Worm (Caenorhabditis elegans) whole organism, L4 larva: ENCODE results near the gene F45D3.4.
A peak's percentile ranks its signal among the peaks of the same experiment; 100 is the strongest.

Experiments used
- D1046.2 ChIP-seq: fragments of 200-800 bp; sonication (Bioruptor generic); IDR thresholded peaks from 2 replicates; pipeline ENCODE4 v1.3.6; 2022; ENCODE audit warnings: missing genetic modification characterization, missing compliant biosample characterization
- F10B5.3 ChIP-seq: sonication (generic microtip); optimal IDR thresholded peaks from 2 replicates; lab custom pipeline; 2016; ENCODE audit warnings: mild to moderate bottlenecking, missing genetic modification characterization, missing compliant biosample characterization
- F49E8.2 ChIP-seq: sonication (generic microtip); optimal IDR thresholded peaks from 2 replicates; lab custom pipeline; 2016; ENCODE audit warnings: missing compliant biosample characterization, mild to moderate bottlenecking, missing genetic modification characterization, borderline replicate concordance
- R02D3.7 ChIP-seq: fragments of 150-350 bp; sonication (generic microtip); optimal IDR thresholded peaks from 3 replicates; lab custom pipeline; 2014; ENCODE audit warnings: missing biosample characterization, missing genetic modification characterization
- T20F7.1 ChIP-seq: fragments of 200-800 bp; sonication (Bioruptor generic); optimal IDR thresholded peaks from 2 replicates; lab custom pipeline; 2018; ENCODE audit warnings: mild to moderate bottlenecking, missing genetic modification characterization, missing compliant biosample characterization
- Y48G9A.11 ChIP-seq: fragments of 200-800 bp; sonication (Bioruptor generic); IDR thresholded peaks from 2 replicates; pipeline ENCODE4 v1.3.6; 2022; ENCODE audit warnings: missing genetic modification reagents, missing genetic modification characterization, missing compliant biosample characterization
- Y5F2A.4 ChIP-seq: fragments of 200-800 bp; sonication (Bioruptor generic); optimal IDR thresholded peaks from 2 replicates; lab custom pipeline; 2018; ENCODE audit warnings: mild to moderate bottlenecking, missing genetic modification characterization, missing compliant biosample characterization
- Y75B8A.6 ChIP-seq: fragments of 200-800 bp; sonication (Bioruptor generic); IDR thresholded peaks from 2 replicates; pipeline ENCODE4 v1.3.6; 2022; ENCODE audit warnings: missing genetic modification reagents, missing genetic modification characterization, missing compliant biosample characterization
- ZK546.5 ChIP-seq, 2 experiments: sonication (generic microtip); optimal IDR thresholded peaks; 2 replicates each; lab custom pipeline; 2017; ENCODE audit warnings: missing biosample characterization in 2 of 2, missing genetic modification characterization in 2 of 2
- aha-1 ChIP-seq: fragments of 150-350 bp; peaks from one replicate; lab custom pipeline; 2014; ENCODE audit warnings: missing biosample characterization, missing genetic modification characterization
- arid-1 ChIP-seq: fragments of 200-800 bp; sonication (Bioruptor generic); conservative IDR thresholded peaks from 2 replicates; pipeline ENCODE4 v1.3.6; 2022; ENCODE audit warnings: missing genetic modification reagents, missing genetic modification characterization, missing compliant biosample characterization
- ceh-20 ChIP-seq: fragments of 200-800 bp; sonication (Bioruptor generic); IDR thresholded peaks from 2 replicates; pipeline ENCODE4 v1.3.6; 2022; ENCODE audit warnings: missing genetic modification reagents, missing genetic modification characterization, missing compliant biosample characterization
- ceh-28 ChIP-seq: fragments of 150-350 bp; optimal IDR thresholded peaks from 2 replicates; lab custom pipeline; 2014; ENCODE audit warnings: missing biosample characterization, missing genetic modification reagents, missing genetic modification characterization
- ceh-82 ChIP-seq: sonication (generic microtip); optimal IDR thresholded peaks from 2 replicates; lab custom pipeline; 2017; ENCODE audit warnings: missing biosample characterization, missing genetic modification characterization
- ces-1 ChIP-seq: fragments of 150-350 bp; sonication (generic microtip); optimal IDR thresholded peaks from 4 replicates; lab custom pipeline; 2014; ENCODE audit warnings: missing biosample characterization, missing genetic modification reagents, missing genetic modification characterization
- cey-2 ChIP-seq: sonication (generic microtip); optimal IDR thresholded peaks from 3 replicates; lab custom pipeline; 2017; ENCODE audit warnings: missing genetic modification characterization, mild to moderate bottlenecking, missing compliant biosample characterization, antibody characterized with exemption, borderline replicate concordance; ENCODE audit not compliant: insufficient read depth
- daf-19 ChIP-seq: fragments of 200-800 bp; sonication (Bioruptor generic); conservative IDR thresholded peaks from 2 replicates; pipeline ENCODE4 v1.3.6; 2022; ENCODE audit warnings: missing genetic modification characterization, missing compliant biosample characterization
- dmd-6 ChIP-seq: fragments of 200-800 bp; sonication (Bioruptor generic); IDR thresholded peaks from 2 replicates; pipeline ENCODE4 v1.3.6; 2022; ENCODE audit warnings: missing genetic modification reagents, missing genetic modification characterization, missing compliant biosample characterization
- dve-1 ChIP-seq: sonication (generic microtip); optimal IDR thresholded peaks from 2 replicates; lab custom pipeline; 2017; ENCODE audit warnings: antibody characterized with exemption, mild to moderate bottlenecking, missing genetic modification characterization, missing compliant biosample characterization; ENCODE audit not compliant: insufficient read depth
- fkh-10 ChIP-seq: fragments of 150-350 bp; optimal IDR thresholded peaks from 2 replicates; lab custom pipeline; 2014; ENCODE audit warnings: missing biosample characterization, missing genetic modification reagents, missing genetic modification characterization
- fos-1 ChIP-seq: fragments of 150-350 bp; optimal IDR thresholded peaks from 2 replicates; lab custom pipeline; 2014; ENCODE audit warnings: missing biosample characterization, missing genetic modification characterization
- gei-8 ChIP-seq: fragments of 200-800 bp; sonication (Bioruptor generic); optimal IDR thresholded peaks from 2 replicates; lab custom pipeline; 2018; ENCODE audit warnings: mild to moderate bottlenecking, missing genetic modification characterization, missing compliant biosample characterization
- hif-1 ChIP-seq, 2 experiments: sonication (generic microtip); optimal IDR thresholded peaks; 2 replicates each; lab custom pipeline; 2016 to 2017; ENCODE audit warnings: missing compliant biosample characterization in 2 of 2, missing genetic modification characterization in 2 of 2, missing genetic modification reagents in 2 of 2, missing genotype in 2 of 2, mild to moderate bottlenecking in 1 of 2
- hlh-11 ChIP-seq: fragments of 200-800 bp; sonication (Bioruptor generic); optimal IDR thresholded peaks from 2 replicates; lab custom pipeline; 2018; ENCODE audit warnings: mild to moderate bottlenecking, missing genetic modification characterization, missing compliant biosample characterization
- hmg-1.1 ChIP-seq: fragments of 200-800 bp; sonication (Bioruptor generic); IDR thresholded peaks from 2 replicates; pipeline ENCODE4 v1.3.6; 2022; ENCODE audit warnings: missing genetic modification reagents, missing genetic modification characterization, missing compliant biosample characterization
- lin-15B ChIP-seq: fragments of 150-350 bp; sonication (generic microtip); optimal IDR thresholded peaks from 3 replicates; lab custom pipeline; 2014; ENCODE audit warnings: missing biosample characterization, missing genetic modification characterization
- lin-29 ChIP-seq: fragments of 200-800 bp; sonication (Bioruptor generic); IDR thresholded peaks from 2 replicates; pipeline ENCODE4 v1.3.6; 2022; ENCODE audit warnings: missing genetic modification reagents, missing genetic modification characterization, missing compliant biosample characterization
- lin-38 ChIP-seq: fragments of 200-800 bp; sonication (Bioruptor generic); IDR thresholded peaks from 2 replicates; pipeline ENCODE4 v1.3.6; 2022; ENCODE audit warnings: missing genetic modification reagents, missing genetic modification characterization, missing compliant biosample characterization
- mdl-1 ChIP-seq, 2 experiments: fragments of 150-350 bp in 1 of 2; sonication (generic microtip) in 1 of 2; optimal IDR thresholded peaks; 2 replicates each; lab custom pipeline; 2014 to 2017; ENCODE audit warnings: missing biosample characterization in 2 of 2, missing genetic modification characterization in 2 of 2
- mdt-29 ChIP-seq: fragments of 200-800 bp; sonication (Bioruptor generic); IDR thresholded peaks from 2 replicates; pipeline ENCODE4 v1.3.6; 2022; ENCODE audit warnings: missing genetic modification reagents, missing genetic modification characterization, missing compliant biosample characterization
- mep-1 ChIP-seq: fragments of 150-350 bp; sonication (generic microtip); optimal IDR thresholded peaks from 3 replicates; lab custom pipeline; 2014; ENCODE audit warnings: missing biosample characterization, missing genetic modification characterization
- mxl-3 ChIP-seq: fragments of 200-800 bp; sonication (Bioruptor generic); optimal IDR thresholded peaks from 2 replicates; lab custom pipeline; 2018; ENCODE audit warnings: mild to moderate bottlenecking, missing genetic modification characterization, missing compliant biosample characterization
- nhr-11 ChIP-seq: fragments of 150-350 bp; optimal IDR thresholded peaks from 2 replicates; lab custom pipeline; 2014; ENCODE audit warnings: missing biosample characterization, missing genetic modification characterization
- nhr-111 ChIP-seq: fragments of 200-800 bp; sonication (Bioruptor generic); optimal IDR thresholded peaks from 2 replicates; lab custom pipeline; 2018; ENCODE audit warnings: mild to moderate bottlenecking, missing genetic modification characterization, missing compliant biosample characterization
- nhr-237 ChIP-seq: sonication (generic microtip); optimal IDR thresholded peaks from 2 replicates; lab custom pipeline; 2017; ENCODE audit warnings: missing biosample characterization, missing genetic modification characterization
- nhr-25 ChIP-seq: sonication (generic microtip); optimal IDR thresholded peaks from 2 replicates; lab custom pipeline; 2017; ENCODE audit warnings: missing genetic modification characterization, mild to moderate bottlenecking, missing compliant biosample characterization, antibody characterized with exemption, moderate library complexity, borderline replicate concordance; ENCODE audit not compliant: insufficient read depth
- nhr-41 ChIP-seq: fragments of 200-800 bp; sonication (Bioruptor generic); IDR thresholded peaks from 2 replicates; pipeline ENCODE4 v1.3.6; 2022; ENCODE audit warnings: missing genetic modification reagents, missing genetic modification characterization, missing compliant biosample characterization
- nhr-42 ChIP-seq: fragments of 200-800 bp; sonication (Bioruptor generic); IDR thresholded peaks from 2 replicates; pipeline ENCODE4 v1.3.6; 2022; ENCODE audit warnings: missing genetic modification characterization, missing compliant biosample characterization
- nhr-77 ChIP-seq: fragments of 150-350 bp; optimal IDR thresholded peaks from 2 replicates; lab custom pipeline; 2014; ENCODE audit warnings: missing biosample characterization, missing genetic modification characterization
- pha-4 ChIP-seq, 2 experiments: fragments of 150-350 bp in 1 of 2; fragments of 200-800 bp in 1 of 2; sonication (Bioruptor generic) in 1 of 2; IDR thresholded peaks in 1 of 2; optimal IDR thresholded peaks in 1 of 2; 2 replicates each; pipeline versions ENCODE4 v1.3.6 to Lab custom; 2014 to 2022; ENCODE audit warnings: missing genetic modification characterization in 2 of 2, missing genetic modification reagents in 2 of 2, missing biosample characterization in 1 of 2, missing compliant biosample characterization in 1 of 2
- saeg-2 ChIP-seq: fragments of 200-800 bp; sonication (Bioruptor generic); IDR thresholded peaks from 2 replicates; pipeline ENCODE4 v1.3.6; 2022; ENCODE audit warnings: missing genetic modification reagents, missing genetic modification characterization, missing compliant biosample characterization
- set-16 ChIP-seq: fragments of 200-800 bp; sonication (Bioruptor generic); IDR thresholded peaks from 2 replicates; pipeline ENCODE4 v1.3.6; 2022; ENCODE audit warnings: missing genetic modification reagents, missing genetic modification characterization, missing compliant biosample characterization
- skn-1 ChIP-seq: fragments of 150-350 bp; optimal IDR thresholded peaks from 2 replicates; lab custom pipeline; 2014; ENCODE audit warnings: missing biosample characterization, missing genetic modification characterization
- snpc-1.2 ChIP-seq: fragments of 200-800 bp; sonication (Bioruptor generic); IDR thresholded peaks from 2 replicates; pipeline ENCODE4 v1.3.6; 2022; ENCODE audit warnings: missing genetic modification reagents, missing genetic modification characterization, missing compliant biosample characterization
- spr-1 ChIP-seq: sonication (generic microtip); optimal IDR thresholded peaks from 2 replicates; lab custom pipeline; 2016; ENCODE audit warnings: mild to moderate bottlenecking, missing genetic modification characterization, missing compliant biosample characterization
- spr-3 ChIP-seq: fragments of 200-800 bp; sonication (Bioruptor generic); optimal IDR thresholded peaks from 2 replicates; lab custom pipeline; 2018; ENCODE audit warnings: mild to moderate bottlenecking, missing genetic modification characterization, missing compliant biosample characterization
- tag-97 ChIP-seq: fragments of 200-800 bp; sonication (Bioruptor generic); IDR thresholded peaks from 2 replicates; pipeline ENCODE4 v1.3.6; 2022; ENCODE audit warnings: missing genetic modification characterization, missing compliant biosample characterization
- tra-1 ChIP-seq: fragments of 200-800 bp; sonication (Bioruptor generic); IDR thresholded peaks from 2 replicates; pipeline ENCODE4 v1.3.6; 2022; ENCODE audit warnings: missing genetic modification reagents, missing genetic modification characterization, missing compliant biosample characterization
- zag-1 ChIP-seq: fragments of 150-350 bp; optimal IDR thresholded peaks from 2 replicates; lab custom pipeline; 2014; ENCODE audit warnings: missing biosample characterization, missing genetic modification characterization
- zip-2 ChIP-seq: fragments of 150-350 bp; optimal IDR thresholded peaks from 2 replicates; lab custom pipeline; 2014; ENCODE audit warnings: missing biosample characterization, missing genetic modification characterization
- ztf-7 ChIP-seq: fragments of 150-350 bp; optimal IDR thresholded peaks from 2 replicates; lab custom pipeline; 2014; ENCODE audit warnings: missing biosample characterization, missing genetic modification characterization

F45D3.4 gene

DNA sequence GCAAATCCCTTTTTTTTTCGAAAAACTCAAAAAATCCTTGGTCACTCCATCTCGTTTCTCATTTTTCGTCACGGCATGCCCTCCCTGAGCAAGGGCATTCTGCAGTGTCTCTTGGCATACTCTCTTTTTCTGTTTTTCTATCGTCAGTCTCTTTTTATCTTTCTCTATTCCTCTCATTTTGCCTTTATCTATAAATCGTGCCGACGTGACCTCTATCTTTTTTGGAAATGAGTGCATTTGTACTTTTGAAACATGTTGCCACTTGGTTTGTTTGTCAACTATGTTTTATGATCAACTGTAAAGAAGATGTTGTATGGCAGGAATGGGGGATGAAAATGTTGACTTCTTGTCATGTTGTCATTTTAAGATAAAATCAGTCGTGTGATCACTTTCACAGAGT lies 24.1 kb downstream of the F45D3.4 start (continued):
- no peak for TF ChIP-seq set-16 (GFP tag; lab: Robert Waterston, UW)
- no peak for TF ChIP-seq snpc-1.2 (GFP tag; lab: Robert Waterston, UW)
- peak; percentile 70 for TF ChIP-seq hlh-11 (tag; lab: Kevin White, UChicago)
- TF ChIP-seq mdl-1 (tag; optimal IDR thresholded peaks at IDR 0.05; lab: Kevin White, UChicago), result peak; percentile 19 to 79
- no peak for TF ChIP-seq F10B5.3
- TF ChIP-seq daf-19 (GFP tag; lab: Robert Waterston, UW), result no peak
- TF ChIP-seq mdt-29, result no peak
- peak; percentile 71 for TF ChIP-seq nhr-25 (tag; lab: Kevin White, UChicago)
- TF ChIP-seq nhr-111 (GFP tag; lab: Kevin White, UChicago), result no peak
- peak; percentile 64 for TF ChIP-seq mep-1 (tag; lab: Kevin White, UChicago)
- no peak for TF ChIP-seq saeg-2 (GFP tag; lab: Robert Waterston, UW)
- TF ChIP-seq nhr-77, result peak; percentile 74
- no peak for TF ChIP-seq spr-3 (GFP tag; lab: Kevin White, UChicago)
- no peak for TF ChIP-seq pha-4 (GFP tag; IDR thresholded peaks at IDR 0.05; lab: Robert Waterston, UW)
- TF ChIP-seq pha-4 (tag; optimal IDR thresholded peaks at IDR 0.05; lab: Kevin White, UChicago), result no peak
- no peak for TF ChIP-seq zip-2
- peak in 1 of 2 experiments; percentile 77 for TF ChIP-seq hif-1 (tag; optimal IDR thresholded peaks at IDR 0.05; lab: Kevin White, UChicago)
- no peak for TF ChIP-seq Y48G9A.11 (GFP tag; lab: Robert Waterston, UW)
- no peak for TF ChIP-seq skn-1 (tag; lab: Kevin White, UChicago)
- TF ChIP-seq ceh-28 (tag; lab: Kevin White, UChicago), result no peak
- no peak for TF ChIP-seq ztf-7
- TF ChIP-seq Y5F2A.4, result no peak
- peak; percentile 44; the same call in 1 of the 2 replicates for TF ChIP-seq hmg-1.1 (GFP tag; lab: Robert Waterston, UW)
- TF ChIP-seq dmd-6 (GFP tag; lab: Robert Waterston, UW), result peak; percentile 60
- TF ChIP-seq aha-1, result peak; percentile 86
- no peak for TF ChIP-seq nhr-42 (GFP tag; lab: Robert Waterston, UW)
- no peak for TF ChIP-seq ceh-82 (tag; lab: Kevin White, UChicago)
- TF ChIP-seq dve-1 (tag; lab: Kevin White, UChicago), result peak; percentile 75
- TF ChIP-seq nhr-237, result no peak
- TF ChIP-seq lin-15B (tag; lab: Kevin White, UChicago), result no peak
- TF ChIP-seq lin-29, result no peak
- peak; percentile 65 for TF ChIP-seq nhr-11
- no peak for TF ChIP-seq ceh-20
- TF ChIP-seq fkh-10 (GFP tag; lab: Kevin White, UChicago), result no peak
- no peak for TF ChIP-seq Y75B8A.6 (GFP tag; lab: Robert Waterston, UW)
- TF ChIP-seq cey-2 (tag; lab: Kevin White, UChicago), result no peak
- TF ChIP-seq gei-8 (GFP tag; lab: Kevin White, UChicago), result no peak
- TF ChIP-seq T20F7.1 (GFP tag; lab: Kevin White, UChicago), result no peak
- no peak for TF ChIP-seq ZK546.5 (tag; optimal IDR thresholded peaks at IDR 0.05; lab: Kevin White, UChicago)
- no peak for TF ChIP-seq F49E8.2
- TF ChIP-seq R02D3.7 (tag; lab: Kevin White, UChicago), result no peak
- TF ChIP-seq mxl-3 (GFP tag; lab: Kevin White, UChicago), result peak; percentile 54
- TF ChIP-seq spr-1 (tag; lab: Kevin White, UChicago), result no peak
- TF ChIP-seq zag-1, result no peak
- TF ChIP-seq D1046.2 (GFP tag; lab: Robert Waterston, UW), result no peak
- no peak for TF ChIP-seq tag-97
- TF ChIP-seq lin-38 (GFP tag; lab: Robert Waterston, UW), result no peak
- TF ChIP-seq fos-1 (tag; lab: Kevin White, UChicago), result no peak
- TF ChIP-seq nhr-41 (GFP tag; lab: Robert Waterston, UW), result no peak
- no peak for TF ChIP-seq arid-1 (GFP tag; lab: Robert Waterston, UW)
- TF ChIP-seq tra-1 (GFP tag; lab: Robert Waterston, UW), result no peak
- TF ChIP-seq ces-1, result no peak
